Fruit fly (Drosophila melanogaster) whole organism, embryonic: ENCODE results near the gene CG3662.

Experiments used
- Antp ChIP-seq: fragments of 200-800 bp; sonication (Bioruptor generic); optimal IDR thresholded peaks from 3 replicates; lab custom pipeline; 2016; ENCODE audit warnings: missing biosample characterization, missing genetic modification characterization
- Asciz ChIP-seq: fragments of 200-800 bp; sonication (Bioruptor generic); optimal IDR thresholded peaks from 2 replicates; lab custom pipeline; 2017; ENCODE audit warnings: missing biosample characterization, mild to moderate bottlenecking, missing genetic modification characterization, missing genetic modification reagents
- Blimp-1 ChIP-seq: fragments of 200-800 bp; sonication (Bioruptor generic); optimal IDR thresholded peaks from 3 replicates; lab custom pipeline; 2018; ENCODE audit warnings: missing biosample characterization, missing genetic modification characterization, mild to moderate bottlenecking, moderate library complexity, missing genetic modification reagents
- CG11398 ChIP-seq: fragments of 200-800 bp; sonication (Bioruptor generic); optimal IDR thresholded peaks from 2 replicates; lab custom pipeline; 2016; ENCODE audit warnings: missing biosample characterization, missing genetic modification characterization
- CG11696 ChIP-seq: fragments of 200-800 bp; sonication (Bioruptor generic); IDR thresholded peaks from 2 replicates; pipeline ENCODE4 v1.3.6; 2022; ENCODE audit warnings: missing biosample characterization, missing genetic modification characterization
- CG12299 ChIP-seq: fragments of 200-800 bp; sonication (Bioruptor generic); optimal IDR thresholded peaks from 2 replicates; lab custom pipeline; 2018; ENCODE audit warnings: missing biosample characterization, mild to moderate bottlenecking, missing genetic modification characterization
- CG12391 ChIP-seq: fragments of 200-800 bp; sonication (Bioruptor generic); optimal IDR thresholded peaks from 3 replicates; lab custom pipeline; 2018; ENCODE audit warnings: missing biosample characterization, mild to moderate bottlenecking, missing genetic modification characterization, moderate library complexity
- CG13424 ChIP-seq: fragments of 200-800 bp; sonication (Bioruptor generic); optimal IDR thresholded peaks from 2 replicates; lab custom pipeline; 2019; ENCODE audit warnings: missing biosample characterization, mild to moderate bottlenecking, missing genetic modification characterization, moderate library complexity
- CG1529 ChIP-seq: fragments of 200-800 bp; sonication (Bioruptor generic); optimal IDR thresholded peaks from 3 replicates; lab custom pipeline; 2018; ENCODE audit warnings: missing biosample characterization, missing genetic modification characterization
- CG17385 ChIP-seq: fragments of 200-800 bp; sonication (Bioruptor generic); optimal IDR thresholded peaks from 3 replicates; lab custom pipeline; 2018; ENCODE audit warnings: missing biosample characterization, mild to moderate bottlenecking, missing genetic modification characterization
- CG17912 ChIP-seq: fragments of 200-800 bp; sonication (Bioruptor generic); optimal IDR thresholded peaks from 2 replicates; lab custom pipeline; 2018; ENCODE audit warnings: missing biosample characterization, mild to moderate bottlenecking, missing genetic modification characterization
- CG2202 ChIP-seq: fragments of 200-800 bp; sonication (Bioruptor generic); optimal IDR thresholded peaks from 2 replicates; lab custom pipeline; 2018; ENCODE audit warnings: missing biosample characterization, mild to moderate bottlenecking, missing genetic modification characterization
- CG32767 ChIP-seq: fragments of 200-800 bp; sonication (Bioruptor generic); IDR thresholded peaks from 2 replicates; pipeline ENCODE4 v1.3.6; 2022; ENCODE audit warnings: missing biosample characterization, missing genetic modification characterization
- CG6175 ChIP-seq: fragments of 200-800 bp; sonication (Bioruptor generic); IDR thresholded peaks from 3 replicates; pipeline ENCODE4 v1.3.6; 2022; ENCODE audit warnings: missing biosample characterization, missing genetic modification characterization
- CG6689 ChIP-seq: fragments of 200-800 bp; sonication (Bioruptor generic); IDR thresholded peaks from 2 replicates; pipeline ENCODE4 v1.3.6; 2022; ENCODE audit warnings: missing biosample characterization, missing genetic modification characterization
- CG8359 ChIP-seq: fragments of 200-800 bp; sonication (Bioruptor generic); optimal IDR thresholded peaks from 2 replicates; lab custom pipeline; 2017; ENCODE audit warnings: missing biosample characterization, mild to moderate bottlenecking, missing genetic modification characterization, borderline replicate concordance
- Doc3 ChIP-seq: fragments of 200-800 bp; sonication (Bioruptor generic); IDR thresholded peaks from 3 replicates; pipeline ENCODE4 v1.3.6; 2022; ENCODE audit warnings: missing biosample characterization, missing genetic modification characterization; ENCODE audit not compliant: partially characterized antibody
- HLH4C ChIP-seq: fragments of 200-800 bp; sonication (Bioruptor generic); IDR thresholded peaks from 3 replicates; pipeline ENCODE4 v1.3.6; 2022; ENCODE audit warnings: missing biosample characterization, missing genetic modification characterization; ENCODE audit not compliant: partially characterized antibody
- Hr3 ChIP-seq: fragments of 200-800 bp; sonication (Bioruptor generic); optimal IDR thresholded peaks from 3 replicates; lab custom pipeline; 2016; ENCODE audit warnings: missing biosample characterization, missing genetic modification characterization
- Lhr ChIP-seq: fragments of 200-800 bp; sonication (Bioruptor generic); optimal IDR thresholded peaks from 3 replicates; lab custom pipeline; 2017; ENCODE audit warnings: mild to moderate bottlenecking, missing biosample characterization, missing genetic modification reagents, missing genetic modification characterization
- Lpt ChIP-seq: fragments of >200 bp; optimal IDR thresholded peaks from 2 replicates; lab custom pipeline; 2018; ENCODE audit warnings: missing biosample characterization, missing genetic modification characterization
- NFAT ChIP-seq: fragments of 200-800 bp; sonication (Bioruptor generic); IDR thresholded peaks from 2 replicates; pipeline ENCODE4 v1.3.6; 2022; ENCODE audit warnings: missing biosample characterization, missing genetic modification characterization
- Spps ChIP-seq: fragments of 200-800 bp; sonication (Bioruptor generic); optimal IDR thresholded peaks from 2 replicates; lab custom pipeline; 2018; ENCODE audit warnings: missing biosample characterization, mild to moderate bottlenecking, missing genetic modification characterization
- Sry-β ChIP-seq: fragments of 200-800 bp; sonication (Bioruptor generic); optimal IDR thresholded peaks from 2 replicates; lab custom pipeline; 2018; ENCODE audit warnings: missing biosample characterization, mild to moderate bottlenecking, missing genetic modification characterization, moderate library complexity
- Stat92E ChIP-seq, 3 experiments: fragments of >200 bp in 2 of 3; fragments of 200-800 bp in 1 of 3; sonication (Bioruptor generic) in 1 of 3; optimal IDR thresholded peaks; 2 replicates each; lab custom pipeline; 2017 to 2019; ENCODE audit warnings: missing biosample characterization in 3 of 3, missing genetic modification characterization in 3 of 3, mild to moderate bottlenecking in 1 of 3, moderate library complexity in 1 of 3
- Trl ChIP-seq, 3 experiments: fragments of >200 bp in 2 of 3; fragments of 200-800 bp in 1 of 3; sonication (Bioruptor generic) in 1 of 3; optimal IDR thresholded peaks; 2 replicates in 1 of 3; 3 replicates in 2 of 3; lab custom pipeline; 2016 to 2017; ENCODE audit warnings: missing biosample characterization in 1 of 3, missing genetic modification characterization in 1 of 3
- bbx ChIP-seq: fragments of 200-800 bp; sonication (Bioruptor generic); IDR thresholded peaks from 2 replicates; pipeline ENCODE4 v1.3.6; 2022; ENCODE audit warnings: missing biosample characterization, missing genetic modification characterization; ENCODE audit not compliant: partially characterized antibody
- cad ChIP-seq: fragments of >200 bp; optimal IDR thresholded peaks from 2 replicates; lab custom pipeline; 2017; ENCODE audit warnings: missing biosample characterization, missing genetic modification characterization
- chinmo ChIP-seq: fragments of 200-800 bp; sonication (Bioruptor generic); IDR thresholded peaks from 4 replicates; pipeline ENCODE4 v1.3.6; 2022; ENCODE audit warnings: missing biosample characterization, missing genetic modification characterization; ENCODE audit not compliant: partially characterized antibody
- corto ChIP-seq: fragments of 200-800 bp; sonication (Bioruptor generic); optimal IDR thresholded peaks from 2 replicates; lab custom pipeline; 2016; ENCODE audit warnings: missing biosample characterization, mild to moderate bottlenecking, missing genetic modification characterization, moderate library complexity
- dm ChIP-seq: fragments of 200-800 bp; sonication (Bioruptor generic); optimal IDR thresholded peaks from 3 replicates; lab custom pipeline; 2016; ENCODE audit warnings: missing biosample characterization, missing genetic modification characterization
- dysf ChIP-seq: fragments of 200-800 bp; sonication (Bioruptor generic); IDR thresholded peaks from 3 replicates; pipeline ENCODE4 v1.3.6; 2022; ENCODE audit warnings: missing biosample characterization, missing genetic modification characterization
- exex ChIP-seq: fragments of 200-800 bp; sonication (Bioruptor generic); optimal IDR thresholded peaks from 4 replicates; lab custom pipeline; 2018; ENCODE audit warnings: missing biosample characterization, mild to moderate bottlenecking, missing genetic modification characterization, moderate library complexity
- fd64A ChIP-seq: fragments of 200-800 bp; sonication (Bioruptor generic); optimal IDR thresholded peaks from 3 replicates; lab custom pipeline; 2018; ENCODE audit warnings: missing biosample characterization, mild to moderate bottlenecking, missing genetic modification characterization
- jigr1 ChIP-seq: fragments of 200-800 bp; sonication (Bioruptor generic); IDR thresholded peaks from 3 replicates; pipeline ENCODE4 v1.3.6; 2022; ENCODE audit warnings: missing biosample characterization, missing genetic modification characterization
- kah ChIP-seq: fragments of 200-800 bp; sonication (Bioruptor generic); optimal IDR thresholded peaks from 2 replicates; lab custom pipeline; 2018; ENCODE audit warnings: missing biosample characterization, mild to moderate bottlenecking, missing genetic modification characterization
- luna ChIP-seq: fragments of 200-800 bp; sonication (Bioruptor generic); optimal IDR thresholded peaks from 2 replicates; lab custom pipeline; 2016; ENCODE audit warnings: missing biosample characterization, missing genetic modification characterization
- pfk ChIP-seq: fragments of 200-800 bp; sonication (Bioruptor generic); optimal IDR thresholded peaks from 2 replicates; lab custom pipeline; 2018; ENCODE audit warnings: missing biosample characterization, mild to moderate bottlenecking, missing genetic modification characterization, moderate library complexity
- sim ChIP-seq: fragments of 200-800 bp; sonication (Bioruptor generic); IDR thresholded peaks from 2 replicates; pipeline ENCODE4 v1.3.6; 2022; ENCODE audit warnings: missing biosample characterization, missing genetic modification characterization
- slbo ChIP-seq: fragments of 200-800 bp; sonication (Bioruptor generic); IDR thresholded peaks from 2 replicates; pipeline ENCODE4 v1.3.6; 2022; ENCODE audit warnings: missing biosample characterization, missing genetic modification characterization
- sna ChIP-seq: fragments of 200-800 bp; sonication (Bioruptor generic); IDR thresholded peaks from 2 replicates; pipeline ENCODE4 v1.3.6; 2022; ENCODE audit warnings: missing biosample characterization, missing genetic modification characterization; ENCODE audit not compliant: partially characterized antibody
- so ChIP-seq: fragments of 200-800 bp; sonication (Bioruptor generic); IDR thresholded peaks from 3 replicates; pipeline ENCODE4 v1.3.6; 2022; ENCODE audit warnings: missing biosample characterization, missing genetic modification characterization
- tll ChIP-seq, 2 experiments: fragments of 200-800 bp in 1 of 2; fragments of >200 bp in 1 of 2; sonication (Bioruptor generic) in 1 of 2; optimal IDR thresholded peaks; 2 replicates each; lab custom pipeline; 2017 to 2019; ENCODE audit warnings: missing biosample characterization in 2 of 2, missing genetic modification characterization in 2 of 2, mild to moderate bottlenecking in 1 of 2, moderate library complexity in 1 of 2
- trem ChIP-seq: fragments of 200-800 bp; optimal IDR thresholded peaks from 3 replicates; lab custom pipeline; 2019; ENCODE audit warnings: missing biosample characterization, mild to moderate bottlenecking, missing genetic modification characterization, moderate library complexity
- tx ChIP-seq: fragments of 200-800 bp; sonication (Bioruptor generic); optimal IDR thresholded peaks from 2 replicates; lab custom pipeline; 2016; ENCODE audit warnings: missing biosample characterization, missing genetic modification characterization
- unc-4 ChIP-seq: fragments of 200-800 bp; sonication (Bioruptor generic); IDR thresholded peaks from 2 replicates; pipeline ENCODE4 v1.3.6; 2022; ENCODE audit warnings: missing biosample characterization, missing genetic modification characterization; ENCODE audit not compliant: partially characterized antibody
- vvl ChIP-seq: fragments of 200-800 bp; sonication (Bioruptor generic); IDR thresholded peaks from 2 replicates; pipeline ENCODE4 v1.3.6; 2022; ENCODE audit warnings: missing biosample characterization, missing genetic modification characterization

CG3662 gene

dm6 chr2L:856690-857488 lies 35.8 kb downstream of the CG3662 start (continued):
- TF ChIP-seq Blimp-1 (GFP tag; lab: Kevin White, UChicago) (peak; percentile 80), Asciz (GFP tag; lab: Kevin White, UChicago) (peak; percentile 80), unc-4 (GFP tag; lab: Robert Waterston, UW) (no peak), dm (GFP tag; lab: Kevin White, UChicago) (peak; percentile 35), CG2202 (tag; lab: Kevin White, UChicago) (peak; percentile 15), luna (GFP tag; lab: Kevin White, UChicago) (no peak), chinmo (GFP tag; lab: Robert Waterston, UW) (no peak), NFAT (no peak), pfk (GFP tag; lab: Kevin White, UChicago) (no peak), CG8359 (GFP tag; lab: Kevin White, UChicago) (no peak), CG13424 (tag; lab: Kevin White, UChicago) (peak; percentile 75), CG6175 (GFP tag; lab: Robert Waterston, UW) (no peak), CG11398 (GFP tag; lab: Kevin White, UChicago) (peak; percentile 49), CG32767 (GFP tag; lab: Robert Waterston, UW) (peak; percentile 72), CG12391 (tag; lab: Kevin White, UChicago) (peak; percentile 77), CG17912 (GFP tag; lab: Kevin White, UChicago) (no peak), kah (GFP tag; lab: Kevin White, UChicago) (peak; percentile 48), Antp (GFP tag; lab: Kevin White, UChicago) (peak; percentile 85), so (GFP tag; lab: Robert Waterston, UW) (peak; percentile 83), sna (no peak), sim (peak; percentile 67), slbo (peak; percentile 77), HLH4C (GFP tag; lab: Robert Waterston, UW) (no peak), Lhr (GFP tag; lab: Kevin White, UChicago) (peak; percentile 23), Stat92E (GFP tag; optimal IDR thresholded peaks at IDR 0.05; lab: Kevin White, UChicago) (peak in 1 of 3 experiments; percentile 48), tx (GFP tag; lab: Kevin White, UChicago) (peak; percentile 46), bbx (GFP tag; lab: Robert Waterston, UW) (no peak), CG12299 (tag; lab: Kevin White, UChicago) (peak; percentile 38), exex (tag; lab: Kevin White, UChicago) (peak; percentile 46), CG17385 (GFP tag; lab: Kevin White, UChicago) (peak; percentile 67), trem (peak; percentile 63), CG1529 (GFP tag; lab: Kevin White, UChicago) (peak; percentile 83), Spps (tag; lab: Kevin White, UChicago) (peak; percentile 49), Hr3 (GFP tag; lab: Kevin White, UChicago) (peak; percentile 61), corto (GFP tag; lab: Kevin White, UChicago) (no peak), CG6689 (GFP tag; lab: Robert Waterston, UW) (peak; percentile 88), Lpt (GFP tag; lab: Kevin White, UChicago) (no peak), fd64A (GFP tag; lab: Kevin White, UChicago) (peak; percentile 55), Trl (optimal IDR thresholded peaks at IDR 0.05; lab: Kevin White, UChicago) (peak in 1 of 2 experiments; percentile 13), Trl (GFP tag; optimal IDR thresholded peaks at IDR 0.05; lab: Kevin White, UChicago) (peak; percentile 66), jigr1 (GFP tag; lab: Robert Waterston, UW) (peak; percentile 81; the same call in 2 of the 3 replicates), cad (GFP tag; lab: Kevin White, UChicago) (no peak), Sry-β (GFP tag; lab: Kevin White, UChicago) (peak; percentile 41), vvl (GFP tag; lab: Robert Waterston, UW) (peak; percentile 93), dysf (peak; percentile 82), tll (GFP tag; optimal IDR thresholded peaks at IDR 0.05; lab: Kevin White, UChicago) (no peak), Doc3 (GFP tag; lab: Robert Waterston, UW) (no peak), CG11696 (GFP tag; lab: Robert Waterston, UW) (peak; percentile 97)
